Fruit fly (Drosophila melanogaster) whole organism, embryonic: ENCODE results near the gene ClC-a.

Experiments used
- Abd-B ChIP-seq: fragments of 200-800 bp; sonication (Bioruptor generic); optimal IDR thresholded peaks from 2 replicates; lab custom pipeline; 2018; ENCODE audit warnings: missing biosample characterization, mild to moderate bottlenecking, missing genetic modification characterization, moderate library complexity
- Antp ChIP-seq: fragments of 200-800 bp; sonication (Bioruptor generic); optimal IDR thresholded peaks from 3 replicates; lab custom pipeline; 2016; ENCODE audit warnings: missing biosample characterization, missing genetic modification characterization
- Atf-2 ChIP-seq: fragments of 200-800 bp; sonication (Bioruptor generic); optimal IDR thresholded peaks from 2 replicates; lab custom pipeline; 2016; ENCODE audit warnings: missing biosample characterization, missing genetic modification characterization
- CG10147 ChIP-seq: fragments of 200-800 bp; sonication (Bioruptor generic); optimal IDR thresholded peaks from 2 replicates; lab custom pipeline; 2019; ENCODE audit warnings: missing biosample characterization, mild to moderate bottlenecking, missing genetic modification characterization, moderate library complexity
- CG10209 ChIP-seq: fragments of 200-800 bp; sonication (Bioruptor generic); optimal IDR thresholded peaks from 3 replicates; lab custom pipeline; 2017; ENCODE audit warnings: missing biosample characterization, mild to moderate bottlenecking, missing genetic modification characterization, missing genetic modification reagents
- CG10543 ChIP-seq: fragments of 200-800 bp; sonication (Bioruptor generic); optimal IDR thresholded peaks from 3 replicates; lab custom pipeline; 2017; ENCODE audit warnings: missing biosample characterization, mild to moderate bottlenecking, missing genetic modification characterization, moderate library complexity
- CG12391 ChIP-seq: fragments of 200-800 bp; sonication (Bioruptor generic); optimal IDR thresholded peaks from 3 replicates; lab custom pipeline; 2018; ENCODE audit warnings: missing biosample characterization, mild to moderate bottlenecking, missing genetic modification characterization, moderate library complexity
- CG12744 ChIP-seq: fragments of 200-800 bp; sonication (Bioruptor generic); optimal IDR thresholded peaks from 2 replicates; lab custom pipeline; 2016; ENCODE audit warnings: missing biosample characterization, missing genetic modification characterization
- CG12942 ChIP-seq: fragments of 200-800 bp; sonication (Bioruptor generic); optimal IDR thresholded peaks from 3 replicates; lab custom pipeline; 2016; ENCODE audit warnings: missing biosample characterization, missing genetic modification characterization
- CG17802 ChIP-seq: fragments of 200-800 bp; sonication (Bioruptor generic); optimal IDR thresholded peaks from 2 replicates; lab custom pipeline; 2018; ENCODE audit warnings: missing biosample characterization, mild to moderate bottlenecking, missing genetic modification characterization, moderate library complexity
- CG3065 ChIP-seq: fragments of 200-800 bp; sonication (Bioruptor generic); optimal IDR thresholded peaks from 2 replicates; lab custom pipeline; 2016; ENCODE audit warnings: missing biosample characterization, missing genetic modification characterization
- CG31365 ChIP-seq: fragments of 200-800 bp; sonication (Bioruptor generic); optimal IDR thresholded peaks from 2 replicates; lab custom pipeline; 2018; ENCODE audit warnings: missing biosample characterization, mild to moderate bottlenecking, missing genetic modification characterization
- CG3281 ChIP-seq: fragments of 200-800 bp; sonication (Bioruptor generic); optimal IDR thresholded peaks from 3 replicates; lab custom pipeline; 2017; ENCODE audit warnings: missing biosample characterization, mild to moderate bottlenecking, missing genetic modification characterization
- CG33557 ChIP-seq: fragments of 200-800 bp; sonication (Bioruptor generic); optimal IDR thresholded peaks from 2 replicates; lab custom pipeline; 2019; ENCODE audit warnings: missing biosample characterization, mild to moderate bottlenecking, missing genetic modification characterization, moderate library complexity
- CG34224 ChIP-seq: fragments of 200-800 bp; sonication (Bioruptor generic); IDR thresholded peaks from 3 replicates; pipeline ENCODE4 v1.3.6; 2022; ENCODE audit warnings: missing biosample characterization, missing genetic modification characterization; ENCODE audit not compliant: partially characterized antibody
- CG3726 ChIP-seq: fragments of 200-800 bp; sonication (Bioruptor generic); IDR thresholded peaks from 3 replicates; pipeline ENCODE4, ENCODE4 v1.3.6; 2022; ENCODE audit warnings: missing biosample characterization, missing genetic modification characterization
- CG4404 ChIP-seq: fragments of 200-800 bp; sonication (Bioruptor generic); IDR thresholded peaks from 2 replicates; pipeline ENCODE4 v1.3.6; 2022; ENCODE audit warnings: missing biosample characterization, missing genetic modification characterization
- CG5180 ChIP-seq: fragments of 200-800 bp; sonication (Bioruptor generic); optimal IDR thresholded peaks from 3 replicates; lab custom pipeline; 2017; ENCODE audit warnings: missing biosample characterization, missing genetic modification characterization, mild to moderate bottlenecking, moderate library complexity, missing genetic modification reagents
- CG5953 ChIP-seq: fragments of 200-800 bp; sonication (Bioruptor generic); IDR thresholded peaks from 2 replicates; pipeline ENCODE4 v1.3.6; 2022; ENCODE audit warnings: missing biosample characterization, missing genetic modification characterization
- CG7372 ChIP-seq: fragments of 200-800 bp; sonication (Bioruptor generic); IDR thresholded peaks from 2 replicates; pipeline ENCODE4 v1.3.6; 2022; ENCODE audit warnings: missing biosample characterization, missing genetic modification characterization
- CG7745 ChIP-seq: fragments of 200-800 bp; sonication (Bioruptor generic); optimal IDR thresholded peaks from 2 replicates; lab custom pipeline; 2018; ENCODE audit warnings: missing biosample characterization, mild to moderate bottlenecking, missing genetic modification characterization, moderate library complexity
- CG9727 ChIP-seq: fragments of 200-800 bp; sonication (Bioruptor generic); optimal IDR thresholded peaks from 3 replicates; lab custom pipeline; 2017; ENCODE audit warnings: missing biosample characterization, mild to moderate bottlenecking, missing genetic modification characterization
- CkIIα-i1 ChIP-seq: fragments of 200-800 bp; sonication (Bioruptor generic); IDR thresholded peaks from 2 replicates; pipeline ENCODE4 v1.3.6; 2022; ENCODE audit warnings: missing biosample characterization, missing genetic modification characterization
- Ets65A ChIP-seq: fragments of 200-800 bp; sonication (Bioruptor generic); peaks from one replicate; lab custom pipeline; 2016; ENCODE audit warnings: missing biosample characterization, missing genetic modification characterization
- Ets97D ChIP-seq: fragments of 200-800 bp; sonication (Bioruptor generic); optimal IDR thresholded peaks from 3 replicates; lab custom pipeline; 2016; ENCODE audit warnings: missing biosample characterization, missing genetic modification characterization
- Gsc ChIP-seq: fragments of 200-800 bp; sonication (Bioruptor generic); IDR thresholded peaks from 2 replicates; pipeline ENCODE4 v1.3.6; 2022; ENCODE audit warnings: missing biosample characterization, missing genetic modification characterization
- HLH4C ChIP-seq: fragments of 200-800 bp; sonication (Bioruptor generic); IDR thresholded peaks from 3 replicates; pipeline ENCODE4 v1.3.6; 2022; ENCODE audit warnings: missing biosample characterization, missing genetic modification characterization; ENCODE audit not compliant: partially characterized antibody
- HLHmδ ChIP-seq: fragments of 200-800 bp; sonication (Bioruptor generic); optimal IDR thresholded peaks from 2 replicates; lab custom pipeline; 2018; ENCODE audit warnings: missing biosample characterization, mild to moderate bottlenecking, missing genetic modification characterization, moderate library complexity
- Hmr ChIP-seq: fragments of 200-800 bp; sonication (Bioruptor generic); optimal IDR thresholded peaks from 3 replicates; lab custom pipeline; 2017; ENCODE audit warnings: mild to moderate bottlenecking, missing biosample characterization, missing genetic modification reagents, missing genetic modification characterization
- Hr51 ChIP-seq, 2 experiments: fragments of 200-800 bp; sonication (Bioruptor generic); optimal IDR thresholded peaks; 2 replicates in 1 of 2; 3 replicates in 1 of 2; lab custom pipeline; 2016 to 2018; ENCODE audit warnings: missing biosample characterization in 2 of 2, missing genetic modification characterization in 2 of 2, mild to moderate bottlenecking in 1 of 2, moderate library complexity in 1 of 2
- Jarid2 ChIP-seq: fragments of 200-800 bp; sonication (Bioruptor generic); optimal IDR thresholded peaks from 3 replicates; lab custom pipeline; 2017; ENCODE audit warnings: mild to moderate bottlenecking, missing biosample characterization, missing genetic modification reagents, missing genetic modification characterization
- Pdp1 ChIP-seq, 2 experiments: fragments of 200-800 bp; sonication (Bioruptor generic); optimal IDR thresholded peaks; 3 replicates each; lab custom pipeline; 2016; ENCODE audit warnings: missing biosample characterization in 2 of 2, missing genetic modification characterization in 2 of 2, mild to moderate bottlenecking in 1 of 2, moderate library complexity in 1 of 2
- TFAM ChIP-seq: fragments of 200-800 bp; sonication (Bioruptor generic); optimal IDR thresholded peaks from 2 replicates; lab custom pipeline; 2017; ENCODE audit warnings: missing biosample characterization, missing genetic modification characterization, inconsistent platforms
- Trl ChIP-seq, 3 experiments: fragments of >200 bp in 2 of 3; fragments of 200-800 bp in 1 of 3; sonication (Bioruptor generic) in 1 of 3; optimal IDR thresholded peaks; 2 replicates in 1 of 3; 3 replicates in 2 of 3; lab custom pipeline; 2016 to 2017; ENCODE audit warnings: missing biosample characterization in 1 of 3, missing genetic modification characterization in 1 of 3
- YL-1 ChIP-seq: fragments of 200-800 bp; sonication (Bioruptor generic); optimal IDR thresholded peaks from 3 replicates; lab custom pipeline; 2017; ENCODE audit warnings: missing biosample characterization, mild to moderate bottlenecking, missing genetic modification characterization
- ato ChIP-seq: fragments of 200-800 bp; sonication (Bioruptor generic); IDR thresholded peaks from 2 replicates; pipeline ENCODE4 v1.3.6; 2022; ENCODE audit warnings: missing biosample characterization, missing genetic modification characterization; ENCODE audit not compliant: partially characterized antibody
- cad ChIP-seq: fragments of >200 bp; optimal IDR thresholded peaks from 2 replicates; lab custom pipeline; 2017; ENCODE audit warnings: missing biosample characterization, missing genetic modification characterization
- caup ChIP-seq: fragments of 200-800 bp; sonication (Bioruptor generic); optimal IDR thresholded peaks from 3 replicates; lab custom pipeline; 2017; ENCODE audit warnings: missing biosample characterization, mild to moderate bottlenecking, missing genetic modification characterization, moderate library complexity; ENCODE audit not compliant: severe bottlenecking
- danr ChIP-seq: fragments of 200-800 bp; sonication (Bioruptor generic); IDR thresholded peaks from 2 replicates; pipeline ENCODE4 v1.3.6; 2022; ENCODE audit warnings: missing biosample characterization, missing genetic modification characterization
- disco-r ChIP-seq: fragments of 200-800 bp; sonication (Bioruptor generic); optimal IDR thresholded peaks from 2 replicates; lab custom pipeline; 2016; ENCODE audit warnings: missing biosample characterization, missing genetic modification characterization
- hb ChIP-seq: fragments of 200-800 bp; sonication (Bioruptor generic); IDR thresholded peaks from 3 replicates; pipeline ENCODE4 v1.3.6; 2022; ENCODE audit warnings: missing biosample characterization, missing genetic modification characterization; ENCODE audit not compliant: partially characterized antibody
- lmd ChIP-seq: fragments of 200-800 bp; sonication (Bioruptor generic); IDR thresholded peaks from 2 replicates; pipeline ENCODE4 v1.3.6; 2022; ENCODE audit warnings: missing biosample characterization, missing genetic modification characterization
- phol ChIP-seq: fragments of 200-800 bp; sonication (Bioruptor generic); optimal IDR thresholded peaks from 3 replicates; lab custom pipeline; 2018; ENCODE audit warnings: missing biosample characterization, mild to moderate bottlenecking, missing genetic modification characterization, moderate library complexity
- sima ChIP-seq: fragments of 200-800 bp; sonication (Bioruptor generic); optimal IDR thresholded peaks from 2 replicates; lab custom pipeline; 2016; ENCODE audit warnings: missing biosample characterization, missing genetic modification characterization
- sqz ChIP-seq: fragments of 200-800 bp; sonication (Bioruptor generic); optimal IDR thresholded peaks from 3 replicates; lab custom pipeline; 2018; ENCODE audit warnings: missing biosample characterization, mild to moderate bottlenecking, missing genetic modification characterization
- sr ChIP-seq: fragments of 200-800 bp; sonication (Bioruptor generic); IDR thresholded peaks from 3 replicates; pipeline ENCODE4 v1.3.6; 2022; ENCODE audit warnings: missing biosample characterization, missing genetic modification characterization
- tap ChIP-seq: fragments of 200-800 bp; optimal IDR thresholded peaks from 3 replicates; lab custom pipeline; 2019; ENCODE audit warnings: missing biosample characterization, mild to moderate bottlenecking, missing genetic modification characterization, moderate library complexity
- unc-4 ChIP-seq: fragments of 200-800 bp; sonication (Bioruptor generic); IDR thresholded peaks from 2 replicates; pipeline ENCODE4 v1.3.6; 2022; ENCODE audit warnings: missing biosample characterization, missing genetic modification characterization; ENCODE audit not compliant: partially characterized antibody

ClC-a gene

DNA sequence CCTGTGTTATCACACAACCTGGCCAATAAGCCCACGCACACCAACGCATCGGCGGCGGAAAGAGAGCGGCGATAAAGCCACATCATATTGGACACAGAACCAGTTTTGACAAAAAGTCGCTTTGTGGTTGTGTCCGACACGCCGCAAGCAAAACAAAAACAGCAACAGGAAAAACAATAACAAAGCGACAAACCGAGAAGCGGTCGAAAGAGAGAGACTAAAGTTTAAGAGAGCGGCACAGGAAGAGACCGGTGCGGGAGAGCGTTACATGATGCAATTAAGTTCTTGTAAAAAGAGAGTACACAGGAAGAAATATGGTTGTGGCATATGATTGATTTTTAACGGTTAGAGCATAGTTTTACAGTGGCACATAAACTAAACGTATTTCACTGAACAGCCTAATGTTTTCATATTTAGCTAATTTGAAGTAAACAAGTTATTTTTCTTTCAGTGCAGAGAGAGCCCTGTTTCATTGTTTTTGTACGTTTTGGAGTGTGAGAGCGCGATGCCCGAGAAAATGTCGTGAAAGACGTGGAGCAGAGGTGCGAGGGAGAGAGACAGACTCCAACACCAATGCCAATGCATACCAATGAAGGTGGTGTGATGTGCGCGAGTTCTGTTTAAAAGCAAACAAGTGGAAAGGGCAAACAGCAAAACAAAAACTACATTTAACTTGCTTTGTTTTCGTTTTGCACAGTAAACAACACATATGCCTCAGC, 52.2 kb downstream of the ClC-a start (continued):
- peak; percentile 95 for TF ChIP-seq CG17802 (tag; lab: Kevin White, UChicago)
- TF ChIP-seq CG7745: peak; percentile 96
- TF ChIP-seq CG10209 (GFP tag; lab: Kevin White, UChicago): peak; percentile 100
- peak; percentile 100 for TF ChIP-seq Abd-B (GFP tag; lab: Kevin White, UChicago)
- no peak for TF ChIP-seq hb (GFP tag; lab: Robert Waterston, UW)
- TF ChIP-seq Hmr (GFP tag; lab: Kevin White, UChicago): peak; percentile 100
- peak; percentile 99 for TF ChIP-seq YL-1 (GFP tag; lab: Kevin White, UChicago)
- peak; percentile 100 for TF ChIP-seq CG10147
- no peak for TF ChIP-seq danr
- TF ChIP-seq ato (GFP tag; lab: Robert Waterston, UW): no peak
- peak; percentile 100 for TF ChIP-seq Ets65A
- peak; percentile 100 for TF ChIP-seq CG3281 (GFP tag; lab: Kevin White, UChicago)
- peak; percentile 100 for TF ChIP-seq Atf-2 (GFP tag; lab: Kevin White, UChicago)
- peak; percentile 100 for TF ChIP-seq disco-r (GFP tag; lab: Kevin White, UChicago)
- peak; percentile 95 for TF ChIP-seq CG5180 (GFP tag; lab: Kevin White, UChicago)
- no peak for TF ChIP-seq CG34224 (GFP tag; lab: Robert Waterston, UW)
- TF ChIP-seq Hr51 (GFP tag; optimal IDR thresholded peaks at IDR 0.05; lab: Kevin White, UChicago): peak; percentile 100
- TF ChIP-seq Gsc (GFP tag; lab: Robert Waterston, UW): no peak
- TF ChIP-seq sqz (GFP tag; lab: Kevin White, UChicago): peak; percentile 100
- TF ChIP-seq CkIIα-i1 (GFP tag; lab: Robert Waterston, UW): no peak
- peak; percentile 97 to 100 for TF ChIP-seq Trl (optimal IDR thresholded peaks at IDR 0.05; lab: Kevin White, UChicago)
- peak; percentile 100 for TF ChIP-seq Trl (GFP tag; optimal IDR thresholded peaks at IDR 0.05; lab: Kevin White, UChicago)
- peak; percentile 100 for TF ChIP-seq CG12391 (tag; lab: Kevin White, UChicago)
- peak; percentile 100 for TF ChIP-seq tap (tag; lab: Kevin White, UChicago)
- TF ChIP-seq CG4404 (GFP tag; lab: Robert Waterston, UW): no peak
- peak; percentile 97 for TF ChIP-seq Ets97D (GFP tag; lab: Kevin White, UChicago)
- TF ChIP-seq CG3065 (GFP tag; lab: Kevin White, UChicago): peak; percentile 100
- peak; percentile 97 for TF ChIP-seq TFAM (GFP tag; lab: Kevin White, UChicago)
- TF ChIP-seq Pdp1 (GFP tag; optimal IDR thresholded peaks at IDR 0.05; lab: Kevin White, UChicago): peak; percentile 100
- TF ChIP-seq CG7372 (GFP tag; lab: Robert Waterston, UW): no peak
- no peak for TF ChIP-seq CG5953 (GFP tag; lab: Robert Waterston, UW)
- no peak for TF ChIP-seq sr (GFP tag; lab: Robert Waterston, UW)
- peak; percentile 87 for TF ChIP-seq HLHmδ (GFP tag; lab: Kevin White, UChicago)
- no peak for TF ChIP-seq unc-4
- TF ChIP-seq phol (tag; lab: Kevin White, UChicago): peak; percentile 99
- peak; percentile 96 for TF ChIP-seq CG31365 (tag; lab: Kevin White, UChicago)
- TF ChIP-seq CG12942: peak; percentile 100
- peak; percentile 100 for TF ChIP-seq caup
- TF ChIP-seq Antp: peak; percentile 100
- peak; percentile 98 for TF ChIP-seq Jarid2 (GFP tag; lab: Kevin White, UChicago)
- peak; percentile 100 for TF ChIP-seq CG33557 (GFP tag; lab: Kevin White, UChicago)
- TF ChIP-seq CG10543: peak; percentile 100
- peak; percentile 99 for TF ChIP-seq sima (GFP tag; lab: Kevin White, UChicago)
- TF ChIP-seq lmd (GFP tag; lab: Robert Waterston, UW): no peak
- no peak for TF ChIP-seq CG3726 (GFP tag; lab: Robert Waterston, UW)
- no peak for TF ChIP-seq cad (GFP tag; lab: Kevin White, UChicago)
- peak; percentile 100 for TF ChIP-seq CG12744 (GFP tag; lab: Kevin White, UChicago)
- TF ChIP-seq CG9727 (GFP tag; lab: Kevin White, UChicago): peak; percentile 100
- no peak for TF ChIP-seq HLH4C (GFP tag; lab: Robert Waterston, UW)
